Fruit fly (Drosophila melanogaster) whole organism, adult: ENCODE data around the gene CG4972.
A peak's percentile ranks its signal among the peaks of the same experiment; 100 is the strongest.

ENCODE experiments used
- CG11617 ChIP-seq: fragments of 200-800 bp; sonication (Bioruptor generic); optimal IDR thresholded peaks from 2 replicates; lab custom pipeline; 2017; ENCODE audit warnings: mild to moderate bottlenecking, missing biosample characterization, missing genetic modification reagents, missing genetic modification characterization
- CG12768 ChIP-seq: fragments of 200-800 bp; sonication (Bioruptor generic); optimal IDR thresholded peaks from 2 replicates; lab custom pipeline; 2017; ENCODE audit warnings: missing biosample characterization, missing genetic modification characterization, mild to moderate bottlenecking, moderate library complexity, missing genetic modification reagents
- CG14711 ChIP-seq: fragments of 200-800 bp; sonication (Bioruptor generic); optimal IDR thresholded peaks from 2 replicates; lab custom pipeline; 2018; ENCODE audit warnings: missing biosample characterization, mild to moderate bottlenecking, missing genetic modification characterization, moderate library complexity
- CG1620 ChIP-seq: fragments of 200-800 bp; sonication (Bioruptor generic); optimal IDR thresholded peaks from 2 replicates; lab custom pipeline; 2016; ENCODE audit warnings: missing biosample characterization, missing genetic modification characterization
- CG33017 ChIP-seq: fragments of 200-800 bp; sonication (Bioruptor generic); optimal IDR thresholded peaks from 2 replicates; lab custom pipeline; 2018; ENCODE audit warnings: missing biosample characterization, mild to moderate bottlenecking, missing genetic modification characterization, moderate library complexity
- CG5204 ChIP-seq: fragments of 200-800 bp; sonication (Bioruptor generic); optimal IDR thresholded peaks from 2 replicates; lab custom pipeline; 2016; ENCODE audit warnings: missing biosample characterization, missing genetic modification characterization
- CG7045 ChIP-seq: fragments of 200-800 bp; sonication (Bioruptor generic); optimal IDR thresholded peaks from 2 replicates; lab custom pipeline; 2017; ENCODE audit warnings: missing biosample characterization, mild to moderate bottlenecking, missing genetic modification characterization
- CG7101 ChIP-seq: fragments of 200-800 bp; sonication (Bioruptor generic); optimal IDR thresholded peaks from 2 replicates; lab custom pipeline; 2018; ENCODE audit warnings: missing biosample characterization, mild to moderate bottlenecking, missing genetic modification characterization, moderate library complexity
- Clk ChIP-seq: fragments of 200-800 bp; sonication (Bioruptor generic); optimal IDR thresholded peaks from 2 replicates; lab custom pipeline; 2017; ENCODE audit warnings: missing biosample characterization, missing genetic modification characterization
- Crg-1 ChIP-seq: fragments of 200-800 bp; sonication (Bioruptor generic); optimal IDR thresholded peaks from 2 replicates; lab custom pipeline; 2016; ENCODE audit warnings: missing biosample characterization, missing genetic modification characterization
- Hr96 ChIP-seq: fragments of 200-800 bp; sonication (Bioruptor generic); optimal IDR thresholded peaks from 2 replicates; lab custom pipeline; 2016; ENCODE audit warnings: missing biosample characterization, missing genetic modification characterization
- Mnt ChIP-seq: fragments of 200-800 bp; sonication (Bioruptor generic); optimal IDR thresholded peaks from 2 replicates; lab custom pipeline; 2016; ENCODE audit warnings: missing biosample characterization, mild to moderate bottlenecking, missing genetic modification characterization
- bab1 ChIP-seq: fragments of 200-800 bp; sonication (Bioruptor generic); optimal IDR thresholded peaks from 3 replicates; lab custom pipeline; 2019; ENCODE audit warnings: missing biosample characterization, mild to moderate bottlenecking, missing genetic modification characterization, moderate library complexity
- cic ChIP-seq: fragments of 200-800 bp; sonication (Bioruptor generic); optimal IDR thresholded peaks from 2 replicates; lab custom pipeline; 2017; ENCODE audit warnings: missing biosample characterization, mild to moderate bottlenecking, missing genetic modification characterization, moderate library complexity
- cnc ChIP-seq, 2 experiments: fragments of >200 bp; optimal IDR thresholded peaks; 2 replicates each; lab custom pipeline; 2017
- kay ChIP-seq: fragments of 200-800 bp; sonication (Bioruptor generic); peaks from one replicate; lab custom pipeline; 2016; ENCODE audit warnings: missing biosample characterization, missing genetic modification characterization, borderline replicate concordance
- ovo ChIP-seq: fragments of 200-800 bp; sonication (Bioruptor generic); optimal IDR thresholded peaks from 2 replicates; lab custom pipeline; 2016; ENCODE audit warnings: missing biosample characterization, missing genetic modification characterization
- pad ChIP-seq: fragments of 200-800 bp; sonication (Bioruptor generic); optimal IDR thresholded peaks from 3 replicates; lab custom pipeline; 2017; ENCODE audit warnings: missing biosample characterization, missing genetic modification characterization, mild to moderate bottlenecking, moderate library complexity, missing genetic modification reagents
- tj ChIP-seq: fragments of 200-800 bp; sonication (Bioruptor generic); optimal IDR thresholded peaks from 3 replicates; lab custom pipeline; 2017; ENCODE audit warnings: missing biosample characterization, mild to moderate bottlenecking, missing genetic modification characterization, moderate library complexity
- toe ChIP-seq: fragments of 200-800 bp; sonication (Bioruptor generic); optimal IDR thresholded peaks from 2 replicates; lab custom pipeline; 2016; ENCODE audit warnings: missing biosample characterization, missing genetic modification characterization

Gene CG4972

DNA sequence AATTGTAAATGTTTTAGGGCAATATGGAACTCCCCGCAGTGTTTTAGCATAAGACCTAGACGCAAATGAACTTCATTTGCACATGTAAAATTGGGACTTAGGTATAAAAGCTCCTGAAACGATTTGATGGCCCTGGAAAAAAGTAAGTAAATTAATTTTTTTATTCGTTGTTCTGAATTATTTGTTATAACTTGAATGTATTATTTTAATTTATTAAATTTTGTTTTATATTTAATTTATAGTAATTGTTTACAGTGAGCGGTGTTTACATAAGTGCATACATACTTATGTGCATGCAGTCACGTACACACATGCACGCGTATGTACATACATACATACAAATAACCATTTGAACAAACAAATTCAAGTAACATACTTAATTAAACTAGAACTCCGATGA lies 38.2 kb upstream of the CG4972 start:
- TF ChIP-seq bab1 (GFP tag; lab: Kevin White, UChicago) (peak; percentile 63), CG7101 (tag; lab: Kevin White, UChicago) (peak; percentile 15), tj (GFP tag; lab: Kevin White, UChicago) (peak; percentile 25), CG14711 (tag; lab: Kevin White, UChicago) (peak; percentile 64), Mnt (GFP tag; lab: Kevin White, UChicago) (no peak), pad (GFP tag; lab: Kevin White, UChicago) (no peak), ovo (GFP tag; lab: Kevin White, UChicago) (no peak), toe (GFP tag; lab: Kevin White, UChicago) (no peak), CG12768 (peak; percentile 29), CG7045 (GFP tag; lab: Kevin White, UChicago) (peak; percentile 68), CG11617 (GFP tag; lab: Kevin White, UChicago) (peak; percentile 50), kay (GFP tag; lab: Kevin White, UChicago) (peak; percentile 45)

DNA sequence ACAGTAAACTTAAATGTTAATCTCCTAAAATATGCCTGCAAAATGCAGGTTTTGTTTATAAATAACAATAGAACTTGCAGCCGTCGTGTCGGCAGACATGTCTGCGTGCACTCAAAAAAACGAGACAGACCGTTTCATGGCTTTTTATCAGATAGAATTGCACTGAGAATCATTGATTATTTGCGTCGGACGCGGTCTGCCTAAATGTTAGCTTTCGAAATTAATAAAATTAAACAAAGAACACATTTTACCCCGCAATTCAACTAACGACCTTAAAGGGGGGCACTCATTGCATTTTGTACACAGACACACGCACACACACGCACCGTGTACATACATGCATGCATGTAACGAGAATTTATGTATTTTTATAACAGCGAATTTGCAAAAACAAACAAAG lies 37.7 kb upstream of the CG4972 start:
- TF ChIP-seq CG14711 (tag; lab: Kevin White, UChicago) (no peak), cic (GFP tag; lab: Kevin White, UChicago) (no peak), CG5204 (GFP tag; lab: Kevin White, UChicago) (no peak), kay (GFP tag; lab: Kevin White, UChicago) (peak; percentile 70), CG33017 (tag; lab: Kevin White, UChicago) (no peak), Mnt (GFP tag; lab: Kevin White, UChicago) (peak; percentile 51), tj (GFP tag; lab: Kevin White, UChicago) (peak; percentile 21), CG12768 (peak; percentile 32), cnc (optimal IDR thresholded peaks at IDR 0.05; lab: Kevin White, UChicago) (no peak), bab1 (GFP tag; lab: Kevin White, UChicago) (no peak), Clk (GFP tag; lab: Kevin White, UChicago) (no peak), CG7101 (tag; lab: Kevin White, UChicago) (no peak), CG11617 (GFP tag; lab: Kevin White, UChicago) (peak; percentile 30), pad (GFP tag; lab: Kevin White, UChicago) (no peak), toe (GFP tag; lab: Kevin White, UChicago) (no peak), Crg-1 (GFP tag; lab: Kevin White, UChicago) (no peak), ovo (GFP tag; lab: Kevin White, UChicago) (no peak), CG1620 (GFP tag; lab: Kevin White, UChicago) (no peak), CG7045 (GFP tag; lab: Kevin White, UChicago) (no peak), Hr96 (GFP tag; lab: Kevin White, UChicago) (no peak)

DNA sequence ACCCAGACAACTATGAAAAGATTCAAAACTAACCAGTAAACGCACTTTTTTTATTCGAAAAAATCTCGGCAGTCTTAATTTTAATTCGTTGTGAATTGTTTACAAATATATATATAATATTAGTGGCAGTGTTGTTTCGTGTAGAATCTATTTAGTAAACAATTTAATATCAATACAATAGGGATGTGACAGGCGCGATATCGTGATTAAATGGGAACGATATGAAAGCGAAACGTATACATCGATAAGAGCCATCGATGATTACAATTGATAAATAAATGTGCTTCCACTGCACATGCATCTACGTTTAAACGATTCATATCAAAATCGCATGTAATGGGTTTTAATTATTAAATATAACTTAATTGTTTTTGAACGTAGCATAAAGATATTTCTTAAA lies 37.2 kb upstream of the CG4972 start:
- TF ChIP-seq Hr96 (GFP tag; lab: Kevin White, UChicago) (no peak), CG5204 (GFP tag; lab: Kevin White, UChicago) (no peak), CG33017 (tag; lab: Kevin White, UChicago) (no peak), cic (GFP tag; lab: Kevin White, UChicago) (no peak), CG14711 (tag; lab: Kevin White, UChicago) (no peak), tj (GFP tag; lab: Kevin White, UChicago) (no peak), CG12768 (no peak), CG11617 (GFP tag; lab: Kevin White, UChicago) (no peak), Crg-1 (GFP tag; lab: Kevin White, UChicago) (no peak), CG7101 (tag; lab: Kevin White, UChicago) (peak; percentile 3), bab1 (GFP tag; lab: Kevin White, UChicago) (peak; percentile 34), Mnt (GFP tag; lab: Kevin White, UChicago) (no peak), CG1620 (GFP tag; lab: Kevin White, UChicago) (peak; percentile 41), toe (GFP tag; lab: Kevin White, UChicago) (no peak), kay (GFP tag; lab: Kevin White, UChicago) (peak; percentile 71)

- TF ChIP-seq Crg-1 (GFP tag; lab: Kevin White, UChicago) (no peak), CG11617 (GFP tag; lab: Kevin White, UChicago) (no peak), Mnt (GFP tag; lab: Kevin White, UChicago) (peak; percentile 5), CG1620 (GFP tag; lab: Kevin White, UChicago) (peak; percentile 24)
Measured at dm6 chr2L:10278658-10279057, 35.9 kb upstream of the CG4972 start, which contains the start of gene Utx. TSS of gene Utx (minus strand) at chr2L:10278811.

dm6 chr2L:10280772-10281171 lies 33.8 kb upstream of the CG4972 start, which contains the start of gene CG34043:
TSS of gene CG34043 (minus strand) at chr2L:10280872.
- TF ChIP-seq Crg-1 (GFP tag; lab: Kevin White, UChicago): no peak
- TF ChIP-seq CG5204 (GFP tag; lab: Kevin White, UChicago): no peak
- no peak for TF ChIP-seq toe (GFP tag; lab: Kevin White, UChicago)
- TF ChIP-seq Hr96 (GFP tag; lab: Kevin White, UChicago): no peak
- TF ChIP-seq Mnt (GFP tag; lab: Kevin White, UChicago): no peak
- TF ChIP-seq CG11617 (GFP tag; lab: Kevin White, UChicago): no peak
- TF ChIP-seq cnc (optimal IDR thresholded peaks at IDR 0.05; lab: Kevin White, UChicago): no peak
- TF ChIP-seq Clk (GFP tag; lab: Kevin White, UChicago): no peak
- no peak for TF ChIP-seq CG7101 (tag; lab: Kevin White, UChicago)
- no peak for TF ChIP-seq ovo (GFP tag; lab: Kevin White, UChicago)
- no peak for TF ChIP-seq CG7045 (GFP tag; lab: Kevin White, UChicago)
- TF ChIP-seq bab1 (GFP tag; lab: Kevin White, UChicago): no peak

DNA sequence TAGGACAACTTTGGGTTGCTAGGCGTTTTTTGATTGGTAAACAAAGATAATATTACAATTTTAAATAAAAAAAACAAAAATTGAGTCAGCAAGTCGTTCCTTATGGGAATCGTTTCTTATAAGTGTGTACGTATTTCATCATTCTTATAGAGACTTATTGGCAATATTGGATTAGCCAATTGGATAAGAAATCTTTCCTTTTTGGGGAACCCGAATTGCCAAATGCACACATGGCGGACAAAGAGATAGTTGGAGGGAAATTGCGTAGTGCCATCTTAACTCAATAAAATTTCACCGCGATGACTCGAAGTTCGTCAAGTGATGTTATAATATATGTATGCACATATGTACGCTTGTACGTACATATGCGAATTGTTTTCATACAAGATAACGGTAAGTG lies 23.3 kb upstream of the CG4972 start:
- no peak for TF ChIP-seq ovo (GFP tag; lab: Kevin White, UChicago)
- TF ChIP-seq kay (GFP tag; lab: Kevin White, UChicago): peak; percentile 61
